Worm (Caenorhabditis elegans): ENCODE data around the gene clh-3.

DNA sequence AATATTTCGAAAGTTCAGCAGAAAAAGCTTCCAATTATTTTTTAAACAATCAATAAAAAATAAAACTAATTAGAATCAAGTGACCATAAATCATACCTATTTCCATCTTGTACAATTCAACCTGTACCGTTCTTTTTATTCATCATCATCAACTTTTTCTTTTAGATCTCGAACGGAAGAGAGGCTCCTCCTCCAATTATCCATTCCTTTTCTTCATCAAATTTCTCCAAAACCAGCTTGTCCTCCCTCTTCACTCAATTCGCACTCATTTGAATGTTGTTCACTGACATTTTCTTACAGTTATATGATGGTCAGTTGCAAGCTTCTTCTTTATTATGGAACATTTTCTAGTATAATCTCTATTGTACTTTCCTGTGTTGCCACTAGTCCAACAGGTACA lies 36.1 kb upstream of the clh-3 start, which contains the start of gene C30G12.4:
- TF ChIP-seq him-1 (tag; optimal IDR thresholded peaks at IDR 0.05) (no peak), W03F9.2 (tag; optimal IDR thresholded peaks at IDR 0.05) (no peak), dao-5 (tag; optimal IDR thresholded peaks at IDR 0.05) (no peak)

Measured in whole organism, L4/young adult.